Worm (Caenorhabditis elegans) whole organism, midembryonic: ENCODE data around the gene grl-24.

Source experiments
- T22C8.4 ChIP-seq: fragments of 200-800 bp; sonication (Bioruptor generic); IDR thresholded peaks from 2 replicates; pipeline ENCODE4 v1.3.6; 2022; ENCODE audit warnings: missing genetic modification characterization, missing compliant biosample characterization
- cog-1 ChIP-seq: sonication (generic microtip); optimal IDR thresholded peaks from 2 replicates; lab custom pipeline; 2016; ENCODE audit warnings: missing genetic modification characterization, missing compliant biosample characterization
- flt-1 ChIP-seq: fragments of 200-800 bp; sonication (Bioruptor generic); IDR thresholded peaks from 2 replicates; pipeline ENCODE4 v1.3.6; 2022; ENCODE audit warnings: missing genetic modification characterization, missing compliant biosample characterization
- klf-2 ChIP-seq: fragments of 200-800 bp; sonication (Bioruptor generic); conservative IDR thresholded peaks from 2 replicates; pipeline ENCODE4 v1.3.6; 2022; ENCODE audit warnings: missing genetic modification reagents, missing genetic modification characterization, missing compliant biosample characterization
- med-1 ChIP-seq: sonication (generic microtip); optimal IDR thresholded peaks from 2 replicates; lab custom pipeline; 2017; ENCODE audit warnings: missing genetic modification characterization, mild to moderate bottlenecking, missing compliant biosample characterization, antibody characterized with exemption, missing genetic modification reagents; ENCODE audit not compliant: insufficient read depth
- ref-1 ChIP-seq: fragments of 200-800 bp; sonication (Bioruptor generic); conservative IDR thresholded peaks from 2 replicates; pipeline ENCODE4 v1.3.6; 2022; ENCODE audit warnings: missing genetic modification reagents, missing genetic modification characterization, missing compliant biosample characterization
- tab-1 ChIP-seq: fragments of 200-800 bp; sonication (Bioruptor generic); IDR thresholded peaks from 2 replicates; pipeline ENCODE4 v1.3.6; 2022; ENCODE audit warnings: missing genetic modification characterization, missing compliant biosample characterization
- ztf-23 ChIP-seq: fragments of 200-800 bp; sonication (Bioruptor generic); IDR thresholded peaks from 2 replicates; pipeline ENCODE4 v1.3.6; 2022; ENCODE audit warnings: missing genetic modification reagents, missing genetic modification characterization, missing compliant biosample characterization
- ztf-29 ChIP-seq: fragments of 200-800 bp; sonication (Bioruptor generic); IDR thresholded peaks from 2 replicates; pipeline ENCODE4 v1.3.6; 2022; ENCODE audit warnings: missing genetic modification reagents, missing genetic modification characterization, missing compliant biosample characterization

grl-24 gene

ce11 chrIV:17467825-17468224, 7.8 kb downstream of the grl-24 start:
- TF ChIP-seq ztf-23 (GFP tag; lab: Robert Waterston, UW) (no peak), ref-1 (no peak), ztf-29 (GFP tag; lab: Robert Waterston, UW) (no peak), tab-1 (GFP tag; lab: Robert Waterston, UW) (no peak), med-1 (GFP tag; lab: Kevin White, UChicago) (no peak), cog-1 (tag; lab: Kevin White, UChicago) (no peak), flt-1 (no peak), klf-2 (GFP tag; lab: Robert Waterston, UW) (no peak), T22C8.4 (GFP tag; lab: Robert Waterston, UW) (no peak)

DNA sequence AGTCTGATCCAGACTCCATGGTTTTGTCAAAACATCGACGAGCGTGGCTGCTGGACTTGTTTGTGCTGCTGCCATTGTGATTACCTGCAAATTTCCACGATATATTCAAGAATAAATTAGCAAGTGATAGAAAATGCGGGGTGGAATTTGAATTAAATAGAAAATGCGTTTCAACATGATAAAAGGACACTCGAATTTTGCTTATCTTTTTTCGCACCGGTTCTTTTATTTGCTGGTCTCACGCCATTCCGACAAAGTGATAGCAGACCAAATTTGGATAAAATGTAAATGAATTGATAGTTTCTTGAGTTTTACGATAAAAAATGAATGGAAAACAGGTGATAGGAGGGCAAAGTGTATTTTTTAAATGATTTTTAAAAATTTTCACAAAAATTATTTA, 8.3 kb downstream of the grl-24 start, which contains the start of gene elo-2:
Gene elo-2 (minus strand): TSS at position 84 of the 400 bp plus-strand sequence.
- TF ChIP-seq ref-1 (no peak), T22C8.4 (GFP tag; lab: Robert Waterston, UW) (no peak), ztf-29 (GFP tag; lab: Robert Waterston, UW) (no peak), tab-1 (GFP tag; lab: Robert Waterston, UW) (no peak), med-1 (GFP tag; lab: Kevin White, UChicago) (no peak), flt-1 (no peak), ztf-23 (GFP tag; lab: Robert Waterston, UW) (no peak), cog-1 (tag; lab: Kevin White, UChicago) (no peak), klf-2 (GFP tag; lab: Robert Waterston, UW) (no peak)

DNA sequence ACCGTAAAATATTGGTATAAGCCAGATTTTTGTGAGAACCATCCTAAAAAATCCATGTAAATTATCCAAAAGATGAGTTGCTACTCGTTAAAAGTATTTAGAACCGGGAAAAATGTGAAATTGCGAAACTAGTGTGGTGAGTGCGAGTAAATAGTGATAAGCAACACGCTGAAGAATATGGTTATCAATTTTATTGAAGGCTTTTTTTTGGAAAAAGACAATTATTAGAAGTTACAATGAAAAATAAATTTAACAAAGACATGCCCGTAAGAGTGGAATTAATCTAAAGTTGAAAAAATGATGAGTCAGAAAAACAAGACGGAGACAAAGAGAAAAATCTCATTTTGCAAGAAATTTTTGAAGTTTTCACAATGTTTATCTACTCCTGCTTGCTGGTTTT, 9.8 kb downstream of the grl-24 start, which contains the start of gene F11E6.6:
Gene F11E6.6 (minus strand): TSS at position 101 of the 400 bp plus-strand sequence.
- TF ChIP-seq med-1 (GFP tag; lab: Kevin White, UChicago) (no peak), tab-1 (GFP tag; lab: Robert Waterston, UW) (no peak), ztf-23 (GFP tag; lab: Robert Waterston, UW) (no peak), klf-2 (GFP tag; lab: Robert Waterston, UW) (no peak), ref-1 (no peak), flt-1 (no peak), ztf-29 (GFP tag; lab: Robert Waterston, UW) (no peak)

DNA sequence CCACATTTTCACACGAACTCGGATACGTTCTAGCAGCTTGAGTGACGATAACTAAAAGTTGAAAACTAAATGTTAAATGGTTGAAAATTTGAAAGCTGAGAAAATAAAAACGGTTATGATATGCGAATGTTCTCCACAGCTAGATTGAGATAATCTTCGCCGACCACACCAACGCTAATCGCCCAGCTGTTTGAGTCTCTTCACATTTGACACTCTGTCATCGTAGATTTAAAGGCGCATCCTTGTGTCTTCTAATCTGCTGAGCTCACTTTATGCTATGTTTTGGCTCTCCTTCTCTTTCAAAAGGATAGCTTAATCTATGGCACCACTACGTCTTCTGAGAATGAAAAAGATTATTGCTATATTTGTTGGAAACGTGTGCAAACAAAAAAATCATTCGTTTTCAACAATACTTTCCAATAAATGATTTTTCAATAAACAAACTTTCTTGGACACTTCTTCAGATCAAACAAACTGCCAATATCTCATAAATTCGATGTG, 12.5 kb downstream of the grl-24 start, which contains the start of gene F11E6.10:
Gene F11E6.10 (minus strand): TSS at position 51 of the 501 bp plus-strand sequence.
- TF ChIP-seq ztf-23 (GFP tag; lab: Robert Waterston, UW) (no peak), T22C8.4 (GFP tag; lab: Robert Waterston, UW) (no peak), klf-2 (GFP tag; lab: Robert Waterston, UW) (no peak), ref-1 (no peak), med-1 (GFP tag; lab: Kevin White, UChicago) (no peak), ztf-29 (GFP tag; lab: Robert Waterston, UW) (no peak), flt-1 (no peak), cog-1 (tag; lab: Kevin White, UChicago) (no peak)

ce11 chrIV:17461222-17461707, 14.4 kb downstream of the grl-24 start, which contains the start of gene rif-1.1:
rif-1.1 (minus strand) TSS chrIV:17461272.
- no peak for TF ChIP-seq ref-1
- no peak for TF ChIP-seq ztf-29 (GFP tag; lab: Robert Waterston, UW)
- no peak for TF ChIP-seq flt-1
- no peak for TF ChIP-seq med-1 (GFP tag; lab: Kevin White, UChicago)
- no peak for TF ChIP-seq ztf-23 (GFP tag; lab: Robert Waterston, UW)

ce11 chrIV:17453996-17454395, 21.6 kb downstream of the grl-24 start:
- no peak for TF ChIP-seq ztf-29 (GFP tag; lab: Robert Waterston, UW)
- no peak for TF ChIP-seq cog-1 (tag; lab: Kevin White, UChicago)
- TF ChIP-seq ztf-23 (GFP tag; lab: Robert Waterston, UW) = no peak
- TF ChIP-seq T22C8.4 (GFP tag; lab: Robert Waterston, UW) = no peak
- no peak for TF ChIP-seq tab-1 (GFP tag; lab: Robert Waterston, UW)
- TF ChIP-seq ref-1 = no peak
- TF ChIP-seq med-1 (GFP tag; lab: Kevin White, UChicago) = no peak
- TF ChIP-seq flt-1 = no peak
- no peak for TF ChIP-seq klf-2 (GFP tag; lab: Robert Waterston, UW)

ce11 chrIV:17453200-17453599, 22.4 kb downstream of the grl-24 start:
- TF ChIP-seq med-1 (GFP tag; lab: Kevin White, UChicago) = no peak
- no peak for TF ChIP-seq ref-1
- no peak for TF ChIP-seq ztf-29 (GFP tag; lab: Robert Waterston, UW)

DNA sequence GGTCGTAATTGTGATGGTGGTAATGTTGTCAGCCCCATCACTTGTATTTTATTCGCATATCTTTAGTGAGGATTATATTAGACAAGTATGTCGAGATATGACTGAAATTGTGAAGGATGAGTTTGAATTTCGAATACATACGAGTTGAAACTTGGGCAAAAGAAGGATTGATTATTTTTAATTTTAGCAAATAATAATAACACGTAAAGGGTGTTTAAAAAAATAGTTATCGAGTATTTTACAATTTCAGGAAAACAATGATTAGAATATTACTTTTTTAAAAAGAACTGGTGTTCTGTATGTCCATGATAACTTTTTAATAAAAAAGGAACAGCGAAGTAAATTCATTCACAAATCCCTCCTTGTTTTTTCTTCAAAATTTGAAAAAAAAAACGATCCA, 25.2 kb downstream of the grl-24 start, which contains the start of gene F11E6.8:
Gene F11E6.8 (minus strand): TSS at position 101 of the 400 bp plus-strand sequence.
- TF ChIP-seq med-1 (GFP tag; lab: Kevin White, UChicago) = no peak
- TF ChIP-seq flt-1 = no peak
- TF ChIP-seq ztf-23 (GFP tag; lab: Robert Waterston, UW) = no peak
- no peak for TF ChIP-seq cog-1 (tag; lab: Kevin White, UChicago)
- no peak for TF ChIP-seq ztf-29 (GFP tag; lab: Robert Waterston, UW)
- TF ChIP-seq tab-1 (GFP tag; lab: Robert Waterston, UW) = no peak
- no peak for TF ChIP-seq klf-2 (GFP tag; lab: Robert Waterston, UW)

DNA sequence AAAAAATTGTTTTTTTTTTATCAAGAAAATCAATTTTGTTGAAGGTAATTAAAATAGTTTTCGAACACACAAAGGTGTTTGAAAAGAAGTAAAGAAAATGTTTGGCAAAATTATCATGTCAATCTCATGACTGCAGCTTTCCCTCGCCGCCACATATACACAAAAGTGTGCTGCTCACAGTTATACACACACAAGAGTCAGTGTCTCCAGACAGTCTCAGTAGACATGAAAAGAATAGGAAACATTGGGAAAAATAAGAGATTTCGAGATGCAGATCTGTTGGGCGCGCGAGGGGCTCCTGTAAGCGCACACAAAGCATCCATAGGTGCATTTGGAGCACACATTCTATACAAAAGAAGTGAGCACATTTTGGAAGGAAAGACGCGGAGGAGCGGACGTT, 27.3 kb downstream of the grl-24 start:
- TF ChIP-seq ref-1 = no peak

DNA sequence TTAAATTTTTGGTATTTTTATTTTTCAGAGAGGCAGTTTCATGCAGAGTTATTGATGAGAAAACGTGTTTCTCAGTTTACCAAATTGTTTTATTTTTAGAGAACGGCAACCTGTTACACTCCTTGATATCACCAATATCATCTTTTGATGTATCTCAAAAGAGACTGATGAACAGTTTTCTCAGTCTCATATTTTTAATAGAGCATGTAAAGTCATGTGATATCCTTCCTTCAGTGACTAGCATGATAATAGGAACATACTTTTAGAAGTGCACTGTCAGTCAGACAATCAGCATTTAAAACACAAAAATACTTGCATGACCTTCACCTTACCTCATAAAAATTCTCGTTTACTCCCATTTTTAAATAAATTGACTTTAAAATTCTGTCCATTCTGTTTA, 33.1 kb downstream of the grl-24 start, which contains the start of gene F11E6.11:
Gene F11E6.11 (plus strand): TSS at position 325 of the 400 bp plus-strand sequence.
- TF ChIP-seq T22C8.4 (GFP tag; lab: Robert Waterston, UW) (no peak), flt-1 (no peak), ztf-23 (GFP tag; lab: Robert Waterston, UW) (no peak), med-1 (GFP tag; lab: Kevin White, UChicago) (no peak), klf-2 (GFP tag; lab: Robert Waterston, UW) (no peak), cog-1 (tag; lab: Kevin White, UChicago) (no peak), ztf-29 (GFP tag; lab: Robert Waterston, UW) (no peak), ref-1 (no peak), tab-1 (GFP tag; lab: Robert Waterston, UW) (no peak)
